Worm (Caenorhabditis elegans) whole organism, L3 larva: ENCODE measurements around the gene srr-8.

Source experiments
- aly-2 ChIP-seq: fragments of 150-350 bp; optimal IDR thresholded peaks from 2 replicates; lab custom pipeline; 2014; ENCODE audit warnings: missing biosample characterization, missing genetic modification characterization
- ama-1 ChIP-seq: fragments of 150-350 bp; optimal IDR thresholded peaks from 2 replicates; lab custom pipeline; 2018
- ceh-16 ChIP-seq: sonication (generic microtip); optimal IDR thresholded peaks from 2 replicates; lab custom pipeline; 2017; ENCODE audit warnings: missing biosample characterization, missing genetic modification characterization
- ceh-82 ChIP-seq: fragments of 150-350 bp; optimal IDR thresholded peaks from 2 replicates; lab custom pipeline; 2014; ENCODE audit warnings: missing biosample characterization, missing genetic modification characterization
- ceh-9 ChIP-seq: sonication (generic microtip); optimal IDR thresholded peaks from 2 replicates; lab custom pipeline; 2018; ENCODE audit warnings: missing biosample characterization, missing genetic modification characterization
- lsy-12 ChIP-seq: sonication (generic microtip); optimal IDR thresholded peaks from 2 replicates; lab custom pipeline; 2016; ENCODE audit warnings: mild to moderate bottlenecking, missing genetic modification characterization, missing compliant biosample characterization
- nhr-11 ChIP-seq: fragments of 150-350 bp; optimal IDR thresholded peaks from 2 replicates; lab custom pipeline; 2014; ENCODE audit warnings: missing biosample characterization, missing genetic modification characterization
- nhr-28 ChIP-seq: fragments of 150-350 bp; optimal IDR thresholded peaks from 2 replicates; lab custom pipeline; 2014; ENCODE audit warnings: missing biosample characterization, missing genetic modification characterization
- sea-2 ChIP-seq: fragments of 150-350 bp; sonication (generic microtip); optimal IDR thresholded peaks from 4 replicates; lab custom pipeline; 2014; ENCODE audit warnings: missing biosample characterization, missing genetic modification reagents, missing genetic modification characterization
- ztf-4 ChIP-seq: fragments of 150-350 bp; optimal IDR thresholded peaks from 2 replicates; lab custom pipeline; 2014; ENCODE audit warnings: missing biosample characterization, missing genetic modification characterization

DNA sequence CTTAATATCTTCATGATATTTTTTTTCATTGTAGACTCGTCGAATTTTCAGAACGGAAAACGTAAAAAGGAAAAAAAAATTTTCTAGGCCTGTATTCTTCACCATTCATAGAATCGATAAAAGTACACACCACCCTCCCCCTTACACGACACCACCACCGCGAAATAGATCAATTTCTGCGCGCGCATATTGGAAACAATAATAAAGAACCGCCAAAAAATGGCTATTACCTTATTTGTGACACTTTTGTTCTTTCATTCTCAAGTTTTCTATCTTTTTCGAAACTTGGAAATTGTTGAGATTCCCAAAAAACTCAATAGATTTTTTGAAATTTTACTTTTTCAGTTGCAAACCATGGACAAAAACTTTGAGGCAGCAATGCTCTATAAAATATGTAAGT is 26.3 kb upstream of the srr-8 start, which contains the start of gene F26G5.1:
- TF ChIP-seq ceh-16 (no peak), nhr-28 (tag; lab: Kevin White, UChicago) (no peak), lsy-12 (tag; lab: Kevin White, UChicago) (no peak), ama-1 (lab: Kevin White, UChicago) (no peak), ceh-82 (no peak), aly-2 (tag; lab: Kevin White, UChicago) (no peak), sea-2 (no peak), ceh-9 (tag; lab: Kevin White, UChicago) (no peak), ztf-4 (no peak), nhr-11 (tag; lab: Kevin White, UChicago) (no peak)
